Fruit fly (Drosophila melanogaster) whole organism, larva: ENCODE results near the gene CG31226.

Experiments used
- noc ChIP-seq: fragments of 200-800 bp; sonication (Bioruptor generic); optimal IDR thresholded peaks from 3 replicates; lab custom pipeline; 2019; ENCODE audit warnings: missing biosample characterization, mild to moderate bottlenecking, missing genetic modification characterization, moderate library complexity

CG31226 gene

dm6 chr3R:18851698-18852097 lies at the start of gene CG31226:
TSS of gene CG31226 (minus strand) at chr3R:18851798.
- no peak for TF ChIP-seq noc (tag; lab: Kevin White, UChicago)

DNA sequence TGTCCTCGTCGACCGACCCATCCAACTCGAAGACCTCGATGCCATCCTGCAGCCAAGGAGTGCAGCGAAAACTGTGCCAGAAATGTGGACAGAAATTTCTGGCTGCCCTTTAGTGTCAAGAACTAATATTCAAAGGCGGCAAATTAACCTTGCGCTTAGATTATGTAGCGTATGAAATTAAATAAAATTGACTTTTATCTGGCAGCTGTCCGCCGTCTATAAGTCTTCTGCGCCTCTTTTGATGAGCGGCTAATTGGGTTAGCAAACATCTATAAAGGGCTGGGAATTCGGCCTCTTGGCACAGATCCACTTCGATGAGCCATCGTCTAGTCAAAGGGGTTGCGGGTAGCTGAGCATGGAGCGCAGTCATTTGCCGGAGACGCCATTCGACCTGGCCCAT lies 47.5 kb upstream of the CG31226 start, which contains the start of gene Rh2:
Gene Rh2, plus strand, starts transcription at position 301 of the 400 bp plus-strand sequence.
- TF ChIP-seq noc (tag; lab: Kevin White, UChicago), result no peak

DNA sequence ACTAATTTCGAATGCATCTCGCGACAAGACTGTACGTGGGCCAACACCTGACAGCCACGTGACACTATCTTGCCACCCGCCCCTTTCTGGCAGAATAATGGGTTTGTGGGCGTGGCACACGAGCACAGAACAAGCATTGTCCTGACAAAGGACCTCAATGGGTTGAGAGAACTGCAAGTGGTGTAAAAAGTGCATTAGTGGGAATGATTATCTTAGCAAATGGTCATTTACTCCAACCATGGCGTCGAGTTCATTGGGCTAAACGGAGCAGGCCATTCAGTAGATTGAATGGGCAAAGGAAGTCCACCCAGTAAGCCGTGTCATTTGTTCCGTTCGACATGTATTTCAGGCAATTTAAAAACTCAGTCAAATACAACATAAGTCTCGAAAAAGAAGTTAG lies 46.2 kb upstream of the CG31226 start, which contains the start of gene CG14297:
Gene CG14297, plus strand, starts transcription at position 301 of the 400 bp plus-strand sequence.
- no peak for TF ChIP-seq noc (tag; lab: Kevin White, UChicago)

DNA sequence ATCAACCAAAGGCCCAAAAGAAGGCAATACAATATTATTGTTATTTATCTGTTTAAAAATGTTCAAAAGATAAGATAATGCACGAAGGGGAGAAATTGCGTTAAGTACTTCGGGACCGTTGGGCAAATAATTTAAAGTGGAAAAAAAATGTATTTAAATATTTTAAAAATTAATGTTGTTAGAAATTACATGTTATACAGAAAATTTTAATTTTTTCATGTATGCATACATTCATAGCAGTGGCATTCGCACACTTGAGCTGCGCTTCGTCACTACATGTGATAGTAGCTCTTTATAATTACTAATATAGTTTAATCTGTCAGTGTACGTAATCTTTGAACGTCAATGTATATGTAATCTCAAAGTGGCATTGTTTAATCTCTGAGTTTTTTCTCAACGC lies 43.6 kb upstream of the CG31226 start:
- TF ChIP-seq noc (tag; lab: Kevin White, UChicago), result peak; percentile 67

DNA sequence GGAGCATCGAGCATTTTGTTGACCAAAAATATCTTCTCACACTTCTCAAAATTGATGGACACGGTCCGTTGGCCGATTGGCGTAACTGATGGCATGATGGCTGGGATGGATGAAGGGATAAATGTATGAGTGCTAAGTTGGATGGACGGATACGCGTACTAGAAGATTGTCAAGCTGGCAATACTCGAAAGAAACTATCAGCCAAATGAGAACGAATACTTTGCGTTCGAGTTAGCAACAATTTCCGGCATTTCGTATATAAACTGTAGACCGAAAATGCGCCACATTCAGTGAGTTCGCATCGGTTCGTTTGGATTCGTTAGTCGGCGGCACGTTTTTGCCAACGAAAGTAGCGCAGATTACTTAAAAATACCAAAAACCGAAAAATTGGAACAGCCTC lies 23.6 kb upstream of the CG31226 start, which contains the start of gene CG14298:
Gene CG14298, plus strand, starts transcription at position 301 of the 400 bp plus-strand sequence.
- no peak for TF ChIP-seq noc (tag; lab: Kevin White, UChicago)

- TF ChIP-seq noc (tag; lab: Kevin White, UChicago), result no peak
Observed at dm6 chr3R:18849148-18849547, 2.5 kb downstream of the CG31226 start, which contains the start of gene Octalpha2R. TSS of gene Octalpha2R (minus strand) at chr3R:18849224.

- TF ChIP-seq noc (tag; lab: Kevin White, UChicago), result no peak
Observed at dm6 chr3R:18804278-18804903, 47.2 kb downstream of the CG31226 start.
